Fruit fly (Drosophila melanogaster): ENCODE data around the gene lush.

- TF ChIP-seq pan (optimal IDR thresholded peaks at IDR 0.05) (no peak), CG8478 (optimal IDR thresholded peaks at IDR 0.05) (no peak), psq (optimal IDR thresholded peaks at IDR 0.05) (no peak), Dll (optimal IDR thresholded peaks at IDR 0.05) (no peak), usp (GFP tag; optimal IDR thresholded peaks at IDR 0.05) (no peak)
These were observed 40.8 kb downstream of the lush start for dm6 chr3L:19564905-19565700.

Data from whole organism.